Worm (Caenorhabditis elegans): Measurements from ENCODE around the gene tph-1.

tph-1 gene

ce11 chrII:7593227-7593626, 44.1 kb downstream of the tph-1 start (continued):
- 0 out of 2 replicates have a peak, but pooled peaks have one; percentile 12 for TF ChIP-seq dmd-6 (GFP tag; IDR thresholded peaks at IDR 0.05)
- TF ChIP-seq nhr-77 (tag; optimal IDR thresholded peaks at IDR 0.05), result no peak
- TF ChIP-seq ztf-11 (tag; optimal IDR thresholded peaks at IDR 0.05), result no peak
- no peak for TF ChIP-seq nhr-25 (tag; optimal IDR thresholded peaks at IDR 0.05; ENCODE audit: borderline replicate concordance, insufficient read depth)
- TF ChIP-seq T26A8.4 (GFP tag; IDR thresholded peaks at IDR 0.05), result no peak
- TF ChIP-seq Y5F2A.4 (GFP tag; optimal IDR thresholded peaks at IDR 0.05), result no peak
- no peak for TF ChIP-seq saeg-2 (GFP tag; IDR thresholded peaks at IDR 0.05)
- TF ChIP-seq nhr-28 (tag; optimal IDR thresholded peaks at IDR 0.05), result no peak
- peak; percentile 3 for TF ChIP-seq mes-2 (tag; optimal IDR thresholded peaks at IDR 0.05; ENCODE audit: poor library complexity, severe bottlenecking)
- TF ChIP-seq ceh-20 (GFP tag; IDR thresholded peaks at IDR 0.05), result 0 out of 2 replicates have a peak, but pooled peaks have one; percentile 37
- no peak for TF ChIP-seq nhr-48 (tag; optimal IDR thresholded peaks at IDR 0.05)
- TF ChIP-seq vab-7 (GFP tag; IDR thresholded peaks at IDR 0.05), result no peak
- no peak for TF ChIP-seq ceh-32 (tag; optimal IDR thresholded peaks at IDR 0.05; ENCODE audit: poor library complexity)
- TF ChIP-seq Y48G9A.11 (GFP tag; IDR thresholded peaks at IDR 0.05), result no peak
- TF ChIP-seq nhr-6 (tag; optimal IDR thresholded peaks at IDR 0.05), result no peak
- peak; percentile 54; the same call in 1 of the 2 replicates for TF ChIP-seq set-16 (GFP tag; IDR thresholded peaks at IDR 0.05)
- TF ChIP-seq mxl-2 (GFP tag; conservative IDR thresholded peaks at IDR 0.05), result no peak
- no peak for TF ChIP-seq T20F7.1 (GFP tag; optimal IDR thresholded peaks at IDR 0.05)
- no peak for TF ChIP-seq ztf-7 (tag; optimal IDR thresholded peaks at IDR 0.05)
- no peak for TF ChIP-seq mdt-29 (GFP tag; IDR thresholded peaks at IDR 0.05)
- peak; percentile 87 for TF ChIP-seq fkh-10 (GFP tag; optimal IDR thresholded peaks at IDR 0.05)
- no peak for TF ChIP-seq D1046.2 (GFP tag; IDR thresholded peaks at IDR 0.05)
- peak; percentile 25 for TF ChIP-seq mep-1 (tag; optimal IDR thresholded peaks at IDR 0.05)
- TF ChIP-seq unc-62 (GFP tag; optimal IDR thresholded peaks at IDR 0.05 in 1 of 2), result peak in 1 of 2 experiments; percentile 94
- no peak for TF ChIP-seq unc-62 (tag; optimal IDR thresholded peaks at IDR 0.05)
- no peak for TF ChIP-seq ceh-44 (GFP tag; IDR thresholded peaks at IDR 0.05)
- no peak for TF ChIP-seq nhr-102 (tag; optimal IDR thresholded peaks at IDR 0.05)
- peak; percentile 49 for TF ChIP-seq rbr-2 (tag; optimal IDR thresholded peaks at IDR 0.05)
- peak; percentile 80 for TF ChIP-seq F37D6.2 (tag; optimal IDR thresholded peaks at IDR 0.05)
- no peak for TF ChIP-seq hlh-11 (tag; optimal IDR thresholded peaks at IDR 0.05)
- no peak for TF ChIP-seq nhr-11 (tag; optimal IDR thresholded peaks at IDR 0.05)
- TF ChIP-seq lim-7 (GFP tag; IDR thresholded peaks at IDR 0.05), result no peak
- TF ChIP-seq ZK337.2 (GFP tag; IDR thresholded peaks at IDR 0.05), result no peak
- TF ChIP-seq lsy-2 (tag; optimal IDR thresholded peaks at IDR 0.05), result peak in 1 of 2 experiments; percentile 27
- TF ChIP-seq spr-1 (tag; optimal IDR thresholded peaks at IDR 0.05), result no peak

- TF ChIP-seq ces-1 (GFP tag; optimal IDR thresholded peaks at IDR 0.05) (peak; percentile 67), nhr-76 (tag; optimal IDR thresholded peaks at IDR 0.05) (no peak), ama-1 (optimal IDR thresholded peaks at IDR 0.05) (no peak), fkh-10 (GFP tag; optimal IDR thresholded peaks at IDR 0.05) (peak; percentile 61), arid-1 (GFP tag; conservative IDR thresholded peaks at IDR 0.05) (no peak), F44E2.7 (GFP tag; IDR thresholded peaks at IDR 0.05) (no peak)
Measured at ce11 chrII:7594262-7594661, 45.1 kb downstream of the tph-1 start.

ce11 chrII:7594812-7595211, 45.7 kb downstream of the tph-1 start, which contains the start of gene syd-1:
Gene syd-1, minus strand, starts transcription at chrII:7594912.
- TF ChIP-seq zip-11 (GFP tag; IDR thresholded peaks at IDR 0.05), result no peak
- TF ChIP-seq ceh-62 (tag; optimal IDR thresholded peaks at IDR 0.05), result no peak
- no peak for TF ChIP-seq F49E8.2 (tag; optimal IDR thresholded peaks at IDR 0.05; ENCODE audit: borderline replicate concordance)
- TF ChIP-seq daf-12 (tag; optimal IDR thresholded peaks at IDR 0.05), result no peak

All from whole organism, L4 larva.